Fruit fly (Drosophila melanogaster) whole organism: Measurements from ENCODE around the gene Cpr62Bb.

Experiments used
- CG8478 ChIP-seq: fragments of >200 bp; optimal IDR thresholded peaks from 2 replicates; lab custom pipeline; 2018; ENCODE audit warnings: inconsistent platforms
- Dll ChIP-seq: fragments of >200 bp; optimal IDR thresholded peaks from 2 replicates; lab custom pipeline; 2017
- EcR ChIP-seq, 2 experiments: fragments of >200 bp; optimal IDR thresholded peaks; 2 replicates each; lab custom pipeline; 2017; ENCODE audit warnings: missing biosample characterization in 2 of 2, missing genetic modification characterization in 2 of 2, missing genetic modification reagents in 2 of 2
- pan ChIP-seq: fragments of >200 bp; optimal IDR thresholded peaks from 2 replicates; lab custom pipeline; 2017
- psq ChIP-seq: fragments of >200 bp; optimal IDR thresholded peaks from 2 replicates; lab custom pipeline; 2017
- usp ChIP-seq: fragments of >200 bp; optimal IDR thresholded peaks from 2 replicates; lab custom pipeline; 2017; ENCODE audit warnings: missing biosample characterization, missing genetic modification characterization, mixed read lengths

DNA sequence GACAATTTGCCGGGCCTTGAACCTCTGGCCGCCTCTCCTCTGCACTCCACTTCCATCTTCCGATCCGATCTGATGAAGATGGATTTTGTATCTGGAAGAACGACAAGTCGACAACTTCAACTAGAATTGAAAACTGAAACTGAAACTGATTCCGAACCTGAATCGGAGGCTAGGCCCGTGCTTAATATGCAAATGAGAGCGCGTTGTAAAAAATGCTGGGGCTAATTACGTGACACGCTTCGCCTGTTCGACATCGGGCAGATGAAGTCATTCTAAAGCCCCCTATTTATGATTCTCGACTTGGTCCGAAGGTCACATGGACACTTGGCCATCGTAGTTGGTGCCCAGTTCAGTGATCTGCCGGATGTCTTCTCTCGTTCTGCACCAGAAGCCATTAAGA lies 18.4 kb downstream of the Cpr62Bb start:
- TF ChIP-seq pan (lab: Kevin White, UChicago) (no peak), CG8478 (no peak), psq (lab: Kevin White, UChicago) (no peak), EcR (GFP tag; optimal IDR thresholded peaks at IDR 0.05; lab: Kevin White, UChicago) (no peak), Dll (no peak), usp (GFP tag; lab: Kevin White, UChicago) (no peak)
